Worm (Caenorhabditis elegans): Measurements from ENCODE around the gene fat-2.

Gene fat-2

ce11 chrIV:13299648-13300047 lies 24.0 kb upstream of the fat-2 start:
- TF ChIP-seq aha-1 (tag), result peak; percentile 55
- no peak for TF ChIP-seq set-16 (GFP tag; IDR thresholded peaks at IDR 0.05)
- peak in 1 of 2 experiments; percentile 85 for TF ChIP-seq unc-62 (GFP tag; optimal IDR thresholded peaks at IDR 0.05 in 1 of 2)
- TF ChIP-seq unc-62 (tag; optimal IDR thresholded peaks at IDR 0.05), result no peak

ce11 chrIV:13300109-13300508 lies 23.6 kb upstream of the fat-2 start, which contains the start of gene kdp-1:
Gene kdp-1, plus strand, starts transcription at chrIV:13300188.
- TF ChIP-seq pqm-1 (tag; optimal IDR thresholded peaks at IDR 0.05) (no peak), mdt-29 (GFP tag; IDR thresholded peaks at IDR 0.05) (0 out of 2 replicates have a peak, but pooled peaks have one; percentile 15), lin-29 (GFP tag; IDR thresholded peaks at IDR 0.05) (no peak), ama-1 (optimal IDR thresholded peaks at IDR 0.05) (peak; percentile 69), hlh-11 (tag; optimal IDR thresholded peaks at IDR 0.05) (no peak), dmd-9 (GFP tag; IDR thresholded peaks at IDR 0.05) (0 out of 2 replicates have a peak, but pooled peaks have one; percentile 27), set-16 (GFP tag; IDR thresholded peaks at IDR 0.05) (peak; percentile 74), egl-43 (GFP tag; IDR thresholded peaks at IDR 0.05) (no peak), lin-1 (GFP tag; IDR thresholded peaks at IDR 0.05) (no peak), zfp-3 (GFP tag; conservative IDR thresholded peaks at IDR 0.05) (no peak), lim-7 (GFP tag; IDR thresholded peaks at IDR 0.05) (no peak), lin-38 (GFP tag; IDR thresholded peaks at IDR 0.05) (peak; percentile 58), mxl-2 (GFP tag; conservative IDR thresholded peaks at IDR 0.05) (no peak), pha-4 (GFP tag; IDR thresholded peaks at IDR 0.05) (peak; percentile 34; the same call in 1 of the 2 replicates), pha-4 (tag; optimal IDR thresholded peaks at IDR 0.05) (no peak)

ce11 chrIV:13300591-13300990 lies 23.1 kb upstream of the fat-2 start, which contains the start of gene csn-6:
Gene csn-6, plus strand, starts transcription at chrIV:13300824.
- no peak for TF ChIP-seq nhr-48 (tag; optimal IDR thresholded peaks at IDR 0.05)
- no peak for TF ChIP-seq arid-1 (GFP tag; conservative IDR thresholded peaks at IDR 0.05)
- peak; percentile 49 for TF ChIP-seq lin-38 (GFP tag; IDR thresholded peaks at IDR 0.05)
- peak; percentile 24 for TF ChIP-seq mes-2 (tag; optimal IDR thresholded peaks at IDR 0.05; ENCODE audit: poor library complexity, severe bottlenecking)
- TF ChIP-seq ZK337.2 (GFP tag; IDR thresholded peaks at IDR 0.05), result no peak
- no peak for TF ChIP-seq T26A8.4 (GFP tag; IDR thresholded peaks at IDR 0.05)
- no peak for TF ChIP-seq spr-1 (tag; optimal IDR thresholded peaks at IDR 0.05)
- TF ChIP-seq nhr-76 (tag; optimal IDR thresholded peaks at IDR 0.05), result no peak
- no peak for TF ChIP-seq tra-1 (GFP tag; IDR thresholded peaks at IDR 0.05)
- TF ChIP-seq mdl-1 (tag; optimal IDR thresholded peaks at IDR 0.05), result no peak
- no peak for TF ChIP-seq hmg-1.1 (GFP tag; IDR thresholded peaks at IDR 0.05)
- no peak for TF ChIP-seq attf-4 (tag; optimal IDR thresholded peaks at IDR 0.05)
- no peak for TF ChIP-seq Y75B8A.6 (GFP tag; IDR thresholded peaks at IDR 0.05)
- TF ChIP-seq egl-43 (GFP tag; IDR thresholded peaks at IDR 0.05), result no peak
- TF ChIP-seq mep-1 (tag; optimal IDR thresholded peaks at IDR 0.05), result no peak
- no peak for TF ChIP-seq zip-11 (GFP tag; IDR thresholded peaks at IDR 0.05)
- TF ChIP-seq nhr-111 (GFP tag; optimal IDR thresholded peaks at IDR 0.05), result no peak
- TF ChIP-seq nhr-237 (tag; optimal IDR thresholded peaks at IDR 0.05), result no peak
- TF ChIP-seq aha-1 (tag), result peak; percentile 73
- no peak for TF ChIP-seq nhr-42 (GFP tag; IDR thresholded peaks at IDR 0.05)
- no peak for TF ChIP-seq duxl-1 (tag; optimal IDR thresholded peaks at IDR 0.05; ENCODE audit: poor library complexity)
- no peak for TF ChIP-seq set-16 (GFP tag; IDR thresholded peaks at IDR 0.05)
- no peak for TF ChIP-seq Y5F2A.4 (GFP tag; optimal IDR thresholded peaks at IDR 0.05)
- TF ChIP-seq ztf-11 (tag; optimal IDR thresholded peaks at IDR 0.05), result no peak
- TF ChIP-seq ama-1 (optimal IDR thresholded peaks at IDR 0.05), result peak; percentile 51
- TF ChIP-seq lim-7 (GFP tag; IDR thresholded peaks at IDR 0.05), result no peak
- no peak for TF ChIP-seq rbr-2 (tag; optimal IDR thresholded peaks at IDR 0.05)

Data from whole organism, L4 larva.